Worm (Caenorhabditis elegans) whole organism, L4/young adult: Measurements from ENCODE around the gene T19D12.1.

ENCODE experiments used
- dao-5 ChIP-seq: sonication (generic microtip); optimal IDR thresholded peaks from 2 replicates; lab custom pipeline; 2016; ENCODE audit warnings: missing genotype, missing genetic modification characterization, moderate library complexity, missing compliant biosample characterization
- him-1 ChIP-seq: sonication (generic microtip); optimal IDR thresholded peaks from 2 replicates; lab custom pipeline; 2016; ENCODE audit warnings: missing genotype, missing genetic modification reagents, missing genetic modification characterization, missing compliant biosample characterization

ce11 chrII:6716638-6717037 lies 49.9 kb downstream of the T19D12.1 start, which contains the start of the genes T14B4.5 and T14B4.20:
- TF ChIP-seq dao-5 (tag; lab: Kevin White, UChicago) (no peak), him-1 (tag; lab: Kevin White, UChicago) (no peak)
